Worm (Caenorhabditis elegans): Measurements from ENCODE around the gene gpa-12.
A peak's percentile ranks its signal among the peaks of the same experiment; 100 is the strongest.

gpa-12 gene

ce11 chrX:9228441-9228840 is 14.9 kb upstream of the gpa-12 start (continued):
- peak; percentile 23 for TF ChIP-seq nhr-25 (tag; optimal IDR thresholded peaks at IDR 0.05)
- TF ChIP-seq crh-2 (tag; optimal IDR thresholded peaks at IDR 0.05): no peak
- TF ChIP-seq ztf-4 (tag; optimal IDR thresholded peaks at IDR 0.05): no peak
- no peak for TF ChIP-seq alr-1 (tag; optimal IDR thresholded peaks at IDR 0.05)

ce11 chrX:9230322-9230721 is 13.0 kb upstream of the gpa-12 start:
- TF ChIP-seq sma-9 (GFP tag; optimal IDR thresholded peaks at IDR 0.05) (no peak), sma-9 (tag; optimal IDR thresholded peaks at IDR 0.05) (no peak), lsy-2 (tag; optimal IDR thresholded peaks at IDR 0.05) (no peak), aly-2 (tag; optimal IDR thresholded peaks at IDR 0.05) (no peak), nhr-23 (tag; optimal IDR thresholded peaks at IDR 0.05) (no peak), nhr-77 (tag; optimal IDR thresholded peaks at IDR 0.05) (no peak), C34F6.9 (tag; optimal IDR thresholded peaks at IDR 0.05) (no peak), unc-39 (tag; optimal IDR thresholded peaks at IDR 0.05) (no peak), nhr-10 (tag; optimal IDR thresholded peaks at IDR 0.05) (no peak), zag-1 (tag; optimal IDR thresholded peaks at IDR 0.05) (no peak), blmp-1 (tag; optimal IDR thresholded peaks at IDR 0.05; ENCODE audit: insufficient read depth) (no peak), lin-39 (tag; optimal IDR thresholded peaks at IDR 0.05) (no peak), ama-1 (optimal IDR thresholded peaks at IDR 0.05) (no peak), crh-2 (tag; optimal IDR thresholded peaks at IDR 0.05) (no peak), egl-27 (tag; optimal IDR thresholded peaks at IDR 0.05) (no peak), lin-13 (GFP tag; optimal IDR thresholded peaks at IDR 0.05) (no peak), nhr-11 (tag; optimal IDR thresholded peaks at IDR 0.05) (no peak), mdl-1 (tag; optimal IDR thresholded peaks at IDR 0.05) (no peak), ztf-1 (GFP tag; conservative IDR thresholded peaks at IDR 0.05) (no peak), ZK546.5 (tag; optimal IDR thresholded peaks at IDR 0.05) (no peak), F13H6.1 (tag; optimal IDR thresholded peaks at IDR 0.05) (no peak)

ce11 chrX:9231556-9231955 is 11.8 kb upstream of the gpa-12 start:
- TF ChIP-seq nhr-23 (tag; optimal IDR thresholded peaks at IDR 0.05): no peak
- TF ChIP-seq fos-1 (tag; optimal IDR thresholded peaks at IDR 0.05): peak; percentile 12
- no peak for TF ChIP-seq lsy-2 (tag; optimal IDR thresholded peaks at IDR 0.05)

- TF ChIP-seq sem-4 (tag; optimal IDR thresholded peaks at IDR 0.05) (no peak), aly-2 (tag; optimal IDR thresholded peaks at IDR 0.05) (no peak), nhr-25 (tag; optimal IDR thresholded peaks at IDR 0.05) (no peak), lsy-2 (tag; optimal IDR thresholded peaks at IDR 0.05) (no peak), nhr-6 (tag; optimal IDR thresholded peaks at IDR 0.05) (no peak), lin-13 (GFP tag; optimal IDR thresholded peaks at IDR 0.05) (no peak), gmeb-1 (tag; optimal IDR thresholded peaks at IDR 0.05) (no peak), fos-1 (tag; optimal IDR thresholded peaks at IDR 0.05) (no peak), ztf-4 (tag; optimal IDR thresholded peaks at IDR 0.05) (no peak), alr-1 (tag; optimal IDR thresholded peaks at IDR 0.05) (no peak), nhr-12 (tag; optimal IDR thresholded peaks at IDR 0.05) (no peak), ztf-11 (tag; optimal IDR thresholded peaks at IDR 0.05) (no peak), R02D3.7 (tag; optimal IDR thresholded peaks at IDR 0.05) (no peak)
These were observed 11.3 kb upstream of the gpa-12 start, which contains the start of gene vav-1 for ce11 chrX:9232037-9232436. TSS of gene vav-1 (minus strand) at chrX:9232137.

ce11 chrX:9233805-9234204 is 9.6 kb upstream of the gpa-12 start:
- TF ChIP-seq nhr-23 (tag; optimal IDR thresholded peaks at IDR 0.05) (no peak), ZK546.5 (tag; optimal IDR thresholded peaks at IDR 0.05) (no peak), nhr-12 (tag; optimal IDR thresholded peaks at IDR 0.05) (no peak), unc-62 (GFP tag; optimal IDR thresholded peaks at IDR 0.05) (no peak), R02D3.7 (tag; optimal IDR thresholded peaks at IDR 0.05) (no peak), nhr-77 (tag; optimal IDR thresholded peaks at IDR 0.05) (no peak), sem-4 (tag; optimal IDR thresholded peaks at IDR 0.05) (no peak), snpc-4 (tag; optimal IDR thresholded peaks at IDR 0.05) (no peak), ztf-11 (tag; optimal IDR thresholded peaks at IDR 0.05) (no peak), skn-1 (tag; optimal IDR thresholded peaks at IDR 0.05) (no peak), unc-39 (tag; optimal IDR thresholded peaks at IDR 0.05) (no peak), mdl-1 (tag; optimal IDR thresholded peaks at IDR 0.05) (no peak), nhr-6 (tag; optimal IDR thresholded peaks at IDR 0.05) (no peak)

ce11 chrX:9234518-9234917 is 8.8 kb upstream of the gpa-12 start, which contains the start of gene col-175:
TSS of gene col-175 (minus strand) at chrX:9234618.
- TF ChIP-seq aly-2 (tag; optimal IDR thresholded peaks at IDR 0.05): no peak
- no peak for TF ChIP-seq sem-4 (tag; optimal IDR thresholded peaks at IDR 0.05)
- no peak for TF ChIP-seq C34F6.9 (tag; optimal IDR thresholded peaks at IDR 0.05)
- TF ChIP-seq nhr-129 (tag; optimal IDR thresholded peaks at IDR 0.05): no peak
- no peak for TF ChIP-seq ceh-82 (tag; optimal IDR thresholded peaks at IDR 0.05)
- TF ChIP-seq sma-9 (GFP tag; optimal IDR thresholded peaks at IDR 0.05): no peak
- TF ChIP-seq sma-9 (tag; optimal IDR thresholded peaks at IDR 0.05): no peak
- TF ChIP-seq nhr-21 (tag; optimal IDR thresholded peaks at IDR 0.05): no peak
- TF ChIP-seq elt-1 (tag; optimal IDR thresholded peaks at IDR 0.05): no peak
- no peak for TF ChIP-seq lin-39 (tag; optimal IDR thresholded peaks at IDR 0.05)
- no peak for TF ChIP-seq unc-39 (tag; optimal IDR thresholded peaks at IDR 0.05)
- TF ChIP-seq lin-11 (tag; optimal IDR thresholded peaks at IDR 0.05): no peak
- no peak for TF ChIP-seq mdl-1 (tag; optimal IDR thresholded peaks at IDR 0.05)
- no peak for TF ChIP-seq ama-1 (optimal IDR thresholded peaks at IDR 0.05)
- no peak for TF ChIP-seq nhr-10 (tag; optimal IDR thresholded peaks at IDR 0.05)
- no peak for TF ChIP-seq lsy-2 (tag; optimal IDR thresholded peaks at IDR 0.05)
- no peak for TF ChIP-seq F13H6.1 (tag; optimal IDR thresholded peaks at IDR 0.05)
- TF ChIP-seq nhr-237 (tag; optimal IDR thresholded peaks at IDR 0.05): no peak
- TF ChIP-seq ZK546.5 (tag; optimal IDR thresholded peaks at IDR 0.05): no peak
- no peak for TF ChIP-seq nhr-12 (tag; optimal IDR thresholded peaks at IDR 0.05)
